Worm (Caenorhabditis elegans): ENCODE data around the gene acl-3.

acl-3 gene

DNA sequence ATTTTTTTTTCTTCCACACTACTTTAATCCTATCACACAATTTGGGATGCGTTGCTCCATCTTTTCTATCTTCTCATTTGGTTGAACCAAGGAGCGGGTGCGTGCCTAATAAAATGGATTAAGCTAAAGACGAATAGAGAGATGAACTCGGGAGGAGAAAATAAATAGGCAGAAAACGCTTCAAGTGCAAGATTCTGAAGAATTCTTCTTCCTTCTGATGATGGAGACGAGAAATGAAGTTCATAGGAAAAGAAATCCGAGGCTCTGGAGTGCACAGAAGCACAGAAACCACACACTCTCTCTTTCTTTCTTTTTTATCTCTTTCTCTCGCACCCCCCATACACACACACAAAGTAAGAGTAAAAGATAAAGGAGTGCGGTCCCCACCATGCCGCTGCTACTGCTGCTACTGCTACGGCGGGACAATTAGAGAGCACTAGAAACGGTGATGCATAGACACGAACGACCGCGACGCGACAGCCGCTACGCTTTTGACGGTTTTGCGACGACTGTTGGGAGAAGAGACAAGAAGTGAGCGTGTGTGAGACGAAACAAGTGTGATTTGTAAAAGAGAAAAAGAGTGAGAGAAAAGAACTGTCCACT lies 40.3 kb upstream of the acl-3 start (continued):
- TF ChIP-seq egl-27 (tag; optimal IDR thresholded peaks at IDR 0.05): no peak
- TF ChIP-seq F37D6.2 (tag; optimal IDR thresholded peaks at IDR 0.05): peak; percentile 18
- TF ChIP-seq daf-19 (GFP tag; conservative IDR thresholded peaks at IDR 0.05): no peak
- no peak for TF ChIP-seq duxl-1 (tag; optimal IDR thresholded peaks at IDR 0.05; ENCODE audit: poor library complexity)
- TF ChIP-seq F44E2.7 (GFP tag; IDR thresholded peaks at IDR 0.05): no peak
- no peak for TF ChIP-seq zip-11 (GFP tag; IDR thresholded peaks at IDR 0.05)
- TF ChIP-seq rbr-2 (tag; optimal IDR thresholded peaks at IDR 0.05): peak; percentile 73

DNA sequence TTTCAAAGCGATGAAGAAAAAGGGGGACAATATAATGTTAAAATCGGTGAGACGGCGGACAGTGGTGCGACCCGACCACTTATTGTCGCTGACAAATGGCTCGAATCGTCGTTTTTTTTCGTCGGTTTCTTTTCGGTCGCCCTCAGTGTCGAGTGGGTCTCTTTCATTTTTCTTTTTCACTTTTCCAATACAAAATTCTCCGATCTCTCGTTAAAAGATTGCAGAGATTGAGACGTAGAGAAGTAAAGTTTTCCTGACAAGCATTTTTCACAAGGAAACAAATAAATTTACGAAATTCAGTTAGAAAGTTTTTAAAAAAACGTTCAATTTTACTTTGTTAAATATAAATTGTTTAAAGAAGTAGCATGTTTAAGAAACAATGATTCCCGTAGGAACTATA lies 39.7 kb upstream of the acl-3 start:
- TF ChIP-seq aha-1 (tag) (no peak), unc-62 (GFP tag; optimal IDR thresholded peaks at IDR 0.05 in 1 of 2) (peak in 1 of 2 experiments; percentile 20), unc-62 (tag; optimal IDR thresholded peaks at IDR 0.05) (no peak)

DNA sequence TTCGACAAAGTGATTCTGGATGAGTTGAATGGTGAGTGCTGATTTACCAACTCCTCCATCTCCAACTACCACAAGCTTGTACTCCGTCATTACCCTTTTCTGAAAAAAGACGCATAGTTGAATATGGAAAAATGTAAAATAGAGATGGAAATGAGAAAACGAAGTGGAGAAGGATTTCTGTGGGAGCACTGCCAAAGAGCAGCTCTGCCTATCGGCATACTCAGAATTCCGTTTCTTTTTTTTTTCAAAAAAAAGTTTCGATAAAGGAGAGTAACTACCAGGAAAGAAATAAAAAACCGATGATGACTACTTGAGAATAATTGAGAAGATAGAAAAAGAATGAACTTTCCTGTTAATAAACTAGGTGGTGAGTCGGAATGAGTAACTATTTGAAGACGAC lies 39.2 kb upstream of the acl-3 start, which contains the start of gene let-60:
Gene let-60 (minus strand): TSS at position 101 of the 400 bp plus-strand sequence.
- TF ChIP-seq aha-1 (tag): peak; percentile 86
- no peak for TF ChIP-seq nhr-77 (tag; optimal IDR thresholded peaks at IDR 0.05)

DNA sequence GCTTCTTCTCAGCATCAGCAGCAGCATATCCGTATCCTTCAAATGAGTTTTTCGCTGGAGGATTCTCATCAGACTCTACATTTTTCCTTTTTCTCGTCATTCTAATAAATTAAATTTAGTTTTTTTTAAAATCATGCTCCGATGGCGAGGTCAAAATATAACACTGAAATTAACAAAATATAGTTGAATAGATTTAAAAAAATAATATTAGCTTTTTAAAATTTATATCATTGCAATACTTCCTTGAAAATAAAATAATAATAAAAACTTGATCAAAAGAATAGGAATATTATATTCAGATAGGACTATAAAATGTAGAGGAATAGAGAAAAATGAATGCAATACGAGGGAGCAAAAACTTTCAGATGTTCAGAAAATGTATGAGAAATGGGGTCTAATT lies 36.2 kb upstream of the acl-3 start, which contains the start of gene ZK792.5:
Gene ZK792.5 (minus strand): TSS at position 101 of the 400 bp plus-strand sequence.
- TF ChIP-seq mes-2 (tag; optimal IDR thresholded peaks at IDR 0.05; ENCODE audit: poor library complexity, severe bottlenecking) (no peak), nhr-102 (tag; optimal IDR thresholded peaks at IDR 0.05) (no peak), ztf-11 (tag; optimal IDR thresholded peaks at IDR 0.05) (no peak), tra-1 (GFP tag; IDR thresholded peaks at IDR 0.05) (no peak), lin-29 (GFP tag; IDR thresholded peaks at IDR 0.05) (no peak), lim-7 (GFP tag; IDR thresholded peaks at IDR 0.05) (no peak), tag-97 (GFP tag; IDR thresholded peaks at IDR 0.05) (no peak), spr-1 (tag; optimal IDR thresholded peaks at IDR 0.05) (no peak), nhr-41 (GFP tag; IDR thresholded peaks at IDR 0.05) (no peak), aha-1 (tag) (no peak), pha-4 (GFP tag; IDR thresholded peaks at IDR 0.05) (no peak), pha-4 (tag; optimal IDR thresholded peaks at IDR 0.05) (no peak), ztf-7 (tag; optimal IDR thresholded peaks at IDR 0.05) (no peak), lin-15B (tag; optimal IDR thresholded peaks at IDR 0.05) (no peak), skn-1 (tag; optimal IDR thresholded peaks at IDR 0.05) (no peak), hmg-1.1 (GFP tag; IDR thresholded peaks at IDR 0.05) (no peak), nhr-42 (GFP tag; IDR thresholded peaks at IDR 0.05) (no peak), rbr-2 (tag; optimal IDR thresholded peaks at IDR 0.05) (no peak), dmd-8 (GFP tag; IDR thresholded peaks at IDR 0.05) (no peak), nhr-10 (tag; optimal IDR thresholded peaks at IDR 0.05) (no peak), nhr-111 (GFP tag; optimal IDR thresholded peaks at IDR 0.05) (no peak)

DNA sequence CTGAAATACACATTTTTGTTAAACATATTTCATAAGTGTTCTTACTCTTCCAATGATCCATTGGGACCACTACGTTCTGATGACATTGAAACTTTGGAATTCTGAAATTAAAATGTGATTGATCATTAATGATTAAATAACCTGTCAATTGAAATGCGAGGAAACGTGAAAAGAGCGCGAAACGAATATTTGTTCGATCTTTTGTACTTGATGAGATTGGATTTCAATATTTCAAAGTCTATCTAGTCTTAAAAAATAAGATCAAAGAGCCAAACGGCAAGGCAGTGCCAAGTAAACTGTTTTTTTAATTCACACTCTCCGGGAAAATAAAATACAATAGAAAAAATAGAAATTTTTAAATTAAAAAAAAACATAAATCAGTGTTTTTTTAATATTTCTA lies 30.1 kb upstream of the acl-3 start, which contains the start of gene ZK792.4:
Gene ZK792.4 (minus strand): TSS at position 101 of the 400 bp plus-strand sequence.
- TF ChIP-seq nhr-10 (tag; optimal IDR thresholded peaks at IDR 0.05): no peak
- TF ChIP-seq zag-1 (tag; optimal IDR thresholded peaks at IDR 0.05): no peak
- TF ChIP-seq mep-1 (tag; optimal IDR thresholded peaks at IDR 0.05): no peak
- TF ChIP-seq cey-2 (tag; optimal IDR thresholded peaks at IDR 0.05; ENCODE audit: borderline replicate concordance, insufficient read depth): no peak
- no peak for TF ChIP-seq nhr-25 (tag; optimal IDR thresholded peaks at IDR 0.05; ENCODE audit: borderline replicate concordance, insufficient read depth)
- TF ChIP-seq hlh-30 (tag; optimal IDR thresholded peaks at IDR 0.05; ENCODE audit: insufficient read depth): no peak
- TF ChIP-seq lim-7 (GFP tag; IDR thresholded peaks at IDR 0.05): no peak
- TF ChIP-seq nhr-48 (tag; optimal IDR thresholded peaks at IDR 0.05): no peak
- TF ChIP-seq daf-8 (GFP tag; IDR thresholded peaks at IDR 0.05): no peak
- no peak for TF ChIP-seq daf-16 (GFP tag; optimal IDR thresholded peaks at IDR 0.05)
- TF ChIP-seq daf-16 (tag; optimal IDR thresholded peaks at IDR 0.05): no peak
- TF ChIP-seq ctbp-1 (GFP tag; IDR thresholded peaks at IDR 0.05): no peak
- TF ChIP-seq ceh-32 (tag; optimal IDR thresholded peaks at IDR 0.05; ENCODE audit: poor library complexity): no peak

Data from whole organism, L4 larva.